Fruit fly (Drosophila melanogaster) whole organism, pupa: ENCODE measurements around the gene CG33282.

ENCODE experiments used
- CG8301 ChIP-seq: fragments of 200-800 bp; sonication (Bioruptor generic); optimal IDR thresholded peaks from 2 replicates; lab custom pipeline; 2018; ENCODE audit warnings: missing biosample characterization, mild to moderate bottlenecking, missing genetic modification characterization
- CG9948 ChIP-seq: fragments of 200-800 bp; sonication (Bioruptor generic); optimal IDR thresholded peaks from 2 replicates; lab custom pipeline; 2018; ENCODE audit warnings: missing biosample characterization, mild to moderate bottlenecking, missing genetic modification characterization, moderate library complexity
- EcR ChIP-seq: fragments of 200-800 bp; sonication (Bioruptor generic); optimal IDR thresholded peaks from 3 replicates; lab custom pipeline; 2019; ENCODE audit warnings: missing biosample characterization, missing genetic modification characterization, mild to moderate bottlenecking, moderate library complexity, missing genetic modification reagents

- TF ChIP-seq CG9948 (tag; lab: Kevin White, UChicago): peak; percentile 47
- TF ChIP-seq CG8301: peak; percentile 4
- TF ChIP-seq EcR (GFP tag; lab: Kevin White, UChicago): peak; percentile 59
Observed at dm6 chr2L:3351575-3352219, 24.0 kb downstream of the CG33282 start.
